Fruit fly (Drosophila melanogaster): ENCODE results near the gene Pka-C2.

DNA sequence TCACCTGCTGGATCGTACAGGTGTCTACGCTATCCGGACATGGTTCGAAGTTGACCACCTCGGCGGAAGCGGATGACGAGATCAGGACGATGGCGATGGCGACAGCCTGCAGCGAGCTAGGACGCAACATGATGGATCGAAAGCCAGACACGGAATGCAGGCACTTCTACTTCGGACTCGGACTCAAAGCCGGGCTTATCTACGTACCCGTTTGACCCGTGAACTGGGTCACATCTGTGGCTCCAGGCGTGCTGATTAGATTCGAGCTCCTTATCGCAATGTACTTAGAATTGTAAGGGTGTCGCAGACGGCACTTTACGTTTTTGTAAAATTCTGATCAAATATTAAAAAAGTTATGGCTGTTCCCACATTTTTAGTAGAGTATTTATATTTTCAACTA, 48.2 kb upstream of the Pka-C2 start, which contains the start of gene Npc2g:
- TF ChIP-seq topi (GFP tag; optimal IDR thresholded peaks at IDR 0.05) (no peak), Blimp-1 (GFP tag; optimal IDR thresholded peaks at IDR 0.05) (no peak), CG4318 (GFP tag; optimal IDR thresholded peaks at IDR 0.05) (no peak), eg (GFP tag; IDR thresholded peaks at IDR 0.05) (no peak), CG15336 (GFP tag; IDR thresholded peaks at IDR 0.05) (no peak), ss (GFP tag; optimal IDR thresholded peaks at IDR 0.05) (no peak), esn (GFP tag; optimal IDR thresholded peaks at IDR 0.05) (no peak), CG34406 (GFP tag; optimal IDR thresholded peaks at IDR 0.05) (no peak), Sox15 (GFP tag; optimal IDR thresholded peaks at IDR 0.05) (no peak), fd59A (GFP tag; optimal IDR thresholded peaks at IDR 0.05) (no peak), lz (GFP tag; optimal IDR thresholded peaks at IDR 0.05) (no peak), CG6854 (GFP tag; optimal IDR thresholded peaks at IDR 0.05) (no peak), Lpt (GFP tag; optimal IDR thresholded peaks at IDR 0.05) (no peak)
